Worm (Caenorhabditis elegans): ENCODE results near the gene Y113G7A.16.

DNA sequence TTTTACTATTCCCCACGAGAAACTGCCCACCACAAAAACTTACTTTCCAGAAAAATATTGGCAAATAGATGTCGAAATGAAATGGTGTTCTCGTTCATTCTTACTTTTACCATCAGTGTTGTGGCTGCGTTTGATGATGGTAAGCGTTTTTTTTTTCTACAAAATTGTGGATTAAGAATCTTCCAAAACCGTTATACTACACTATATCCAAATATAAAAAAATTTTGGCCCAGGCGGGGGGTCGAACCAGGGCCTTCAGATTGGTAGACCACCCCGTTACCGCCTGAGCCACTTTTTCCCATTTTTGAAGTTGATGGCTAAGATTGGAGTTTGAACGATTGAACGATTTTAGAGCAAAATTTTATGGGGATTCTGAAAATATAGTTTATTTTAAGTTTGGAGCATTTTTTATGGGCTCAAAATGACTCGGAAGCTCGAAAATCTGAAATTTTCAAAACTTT, 14.4 kb upstream of the Y113G7A.16 start, which contains the start of gene lgc-55:
- TF ChIP-seq ref-1 (GFP tag; conservative IDR thresholded peaks at IDR 0.05) (no peak), ztf-23 (GFP tag; IDR thresholded peaks at IDR 0.05) (no peak)
